Fruit fly (Drosophila melanogaster): Measurements from ENCODE around the gene GIIIspla2.

Gene GIIIspla2

DNA sequence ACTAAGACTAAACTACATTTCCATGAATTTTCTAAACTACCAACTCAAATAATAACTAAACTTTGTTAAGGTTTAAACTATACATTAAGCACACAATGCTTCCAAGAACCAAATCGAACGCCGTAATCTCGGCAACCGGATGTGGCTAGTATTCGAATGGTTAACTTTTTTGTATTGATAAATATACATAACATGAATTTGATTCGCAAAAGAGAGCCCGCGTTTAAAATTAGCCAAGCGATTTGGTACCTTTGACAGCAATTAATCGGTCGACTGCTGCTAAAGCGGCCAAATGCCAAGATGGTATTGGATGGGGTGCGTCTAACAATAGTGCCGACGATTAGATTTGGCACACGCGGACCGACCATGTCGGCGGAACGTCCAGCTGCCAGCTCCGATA lies 9.8 kb upstream of the GIIIspla2 start, which contains the start of gene CG15336:
CG15336 (plus strand) TSS at position 301 of the 400 bp plus-strand sequence.
- no peak for TF ChIP-seq CG15710 (tag; optimal IDR thresholded peaks at IDR 0.05)
- TF ChIP-seq CG8159 (tag; optimal IDR thresholded peaks at IDR 0.05), result no peak
- TF ChIP-seq Ets98B (GFP tag; IDR thresholded peaks at IDR 0.05), result no peak
- TF ChIP-seq EcR (GFP tag; optimal IDR thresholded peaks at IDR 0.05), result no peak
- TF ChIP-seq gl (tag; optimal IDR thresholded peaks at IDR 0.05), result no peak
- no peak for TF ChIP-seq CG13204 (GFP tag; optimal IDR thresholded peaks at IDR 0.05)
- no peak for TF ChIP-seq CG34367 (tag; optimal IDR thresholded peaks at IDR 0.05)
- TF ChIP-seq CG17806 (tag; optimal IDR thresholded peaks at IDR 0.05), result no peak
- TF ChIP-seq fd96Ca (GFP tag; IDR thresholded peaks at IDR 0.05), result no peak
- TF ChIP-seq CG9948 (tag; optimal IDR thresholded peaks at IDR 0.05), result no peak
- TF ChIP-seq Pif1A (GFP tag; optimal IDR thresholded peaks at IDR 0.05), result no peak
- TF ChIP-seq rn (GFP tag; IDR thresholded peaks at IDR 0.05), result no peak
- TF ChIP-seq Pif1B (GFP tag; optimal IDR thresholded peaks at IDR 0.05), result no peak

DNA sequence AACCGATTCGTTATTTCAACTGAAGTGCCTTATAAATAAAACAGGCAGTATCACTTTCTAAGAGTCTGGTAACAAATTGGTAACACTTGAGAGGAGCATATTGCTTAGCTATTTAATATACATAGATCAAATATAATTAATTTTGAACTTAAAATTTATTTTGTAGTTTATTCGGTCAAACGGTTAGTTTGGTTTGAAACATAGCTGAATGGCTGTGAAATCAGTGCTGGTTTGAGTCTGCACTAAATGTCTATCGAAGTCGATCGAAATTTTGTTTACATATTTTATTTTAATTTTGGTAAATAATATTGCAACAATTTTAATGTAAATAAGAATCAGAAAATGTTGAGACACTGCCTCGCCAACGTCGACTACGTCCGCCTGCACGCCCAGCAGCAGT lies 8.9 kb upstream of the GIIIspla2 start, which contains the start of gene CG10959:
CG10959 (plus strand) TSS at position 228 of the 400 bp plus-strand sequence.
- TF ChIP-seq CG4496 (GFP tag; IDR thresholded peaks at IDR 0.05), result no peak
- no peak for TF ChIP-seq CG10348 (GFP tag; IDR thresholded peaks at IDR 0.05)
- TF ChIP-seq Pif1B (GFP tag; optimal IDR thresholded peaks at IDR 0.05), result no peak
- no peak for TF ChIP-seq rn (GFP tag; IDR thresholded peaks at IDR 0.05)
- TF ChIP-seq CG32121 (GFP tag; IDR thresholded peaks at IDR 0.05), result no peak
- no peak for TF ChIP-seq CG8301 (tag; optimal IDR thresholded peaks at IDR 0.05)
- TF ChIP-seq D1 (tag; optimal IDR thresholded peaks at IDR 0.05), result no peak
- TF ChIP-seq CG15710 (tag; optimal IDR thresholded peaks at IDR 0.05), result no peak
- TF ChIP-seq CG17806 (tag; optimal IDR thresholded peaks at IDR 0.05), result no peak
- TF ChIP-seq CG8159 (tag; optimal IDR thresholded peaks at IDR 0.05), result no peak
- no peak for TF ChIP-seq CG34367 (tag; optimal IDR thresholded peaks at IDR 0.05)
- TF ChIP-seq Snoo (tag; optimal IDR thresholded peaks at IDR 0.05), result no peak
- TF ChIP-seq gl (tag; optimal IDR thresholded peaks at IDR 0.05), result no peak
- TF ChIP-seq CG9948 (tag; optimal IDR thresholded peaks at IDR 0.05), result no peak
- no peak for TF ChIP-seq CG13204 (GFP tag; optimal IDR thresholded peaks at IDR 0.05)

DNA sequence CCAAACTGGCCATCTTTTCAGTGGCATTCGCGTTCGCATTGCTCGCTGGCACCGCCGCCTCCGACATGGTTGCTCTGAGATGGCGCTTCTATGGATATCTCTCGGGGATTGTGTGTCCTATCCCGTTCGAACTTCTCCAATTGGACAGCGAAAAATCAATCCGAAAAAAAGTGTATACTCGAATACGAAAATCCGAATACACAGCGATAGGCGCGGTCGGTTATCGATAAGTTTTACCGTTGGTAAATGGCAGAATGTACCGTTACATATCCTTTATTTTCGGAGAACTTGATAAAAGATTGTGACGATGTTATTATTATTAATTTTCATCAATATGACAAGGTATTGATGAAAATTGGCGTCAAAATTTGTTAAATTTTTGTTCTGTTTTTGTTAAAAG lies 5.4 kb upstream of the GIIIspla2 start, which contains the start of gene Gbeta5:
Gbeta5 (minus strand) TSS at position 199 of the 400 bp plus-strand sequence.
- TF ChIP-seq CG12605 (GFP tag; IDR thresholded peaks at IDR 0.05) (no peak), CG34367 (tag; optimal IDR thresholded peaks at IDR 0.05) (no peak)

DNA sequence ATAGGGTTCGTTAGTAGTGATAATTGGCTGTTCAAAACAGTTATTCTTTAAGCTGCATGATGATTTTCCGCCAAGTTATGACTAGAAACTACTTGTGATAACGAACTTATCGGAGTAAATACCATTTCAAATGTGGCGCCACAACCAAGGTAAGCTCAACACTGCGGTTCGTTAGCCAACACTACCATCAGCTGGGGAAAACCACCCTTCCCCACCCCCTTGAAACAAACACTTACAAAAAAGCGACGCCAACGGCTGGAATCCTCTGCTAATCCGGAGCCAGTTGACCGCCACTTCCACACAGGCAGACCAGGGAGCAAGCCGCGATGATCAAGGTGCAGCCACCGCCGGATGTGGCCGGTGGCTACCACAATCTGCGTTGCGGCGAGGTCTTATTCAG lies 4.7 kb upstream of the GIIIspla2 start, which contains the start of gene CG18262:
CG18262 (plus strand) TSS at position 231 of the 400 bp plus-strand sequence.
- no peak for TF ChIP-seq CG17806 (tag; optimal IDR thresholded peaks at IDR 0.05)
- 0 out of 3 replicates have a peak, but pooled peaks have one; percentile 19 for TF ChIP-seq fd96Ca (GFP tag; IDR thresholded peaks at IDR 0.05)
- no peak for TF ChIP-seq EcR (GFP tag; optimal IDR thresholded peaks at IDR 0.05)

DNA sequence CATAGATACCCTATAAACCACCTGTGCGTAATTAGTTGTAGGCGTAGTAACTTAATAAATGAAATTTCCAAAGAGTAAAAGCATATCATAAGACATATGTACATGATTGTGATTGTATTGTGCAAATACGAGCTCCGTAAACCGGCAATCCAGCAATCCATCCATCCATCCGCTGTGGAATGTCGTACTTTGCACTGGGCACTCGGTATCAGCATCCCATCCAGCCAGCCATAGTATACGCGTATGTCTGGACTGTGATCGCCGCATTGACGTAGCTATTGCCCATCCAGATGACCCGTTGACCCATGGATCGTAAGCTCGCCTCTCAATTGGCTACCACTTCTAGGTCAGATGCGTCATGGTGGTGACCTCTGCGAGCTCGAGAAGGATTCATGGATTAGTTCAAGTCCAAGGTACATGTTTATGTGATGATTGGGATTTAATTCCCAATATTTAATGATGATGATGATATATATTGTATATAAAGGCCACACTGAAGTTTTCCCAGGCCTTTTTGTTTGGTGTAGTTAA lies 1.6 kb downstream of the GIIIspla2 start:
- TF ChIP-seq Pif1B (GFP tag; optimal IDR thresholded peaks at IDR 0.05), result no peak
- peak; percentile 28 for TF ChIP-seq CG8159 (tag; optimal IDR thresholded peaks at IDR 0.05)
- peak; percentile 88 for TF ChIP-seq gl (tag; optimal IDR thresholded peaks at IDR 0.05)
- peak; percentile 5 for TF ChIP-seq Snoo (tag; optimal IDR thresholded peaks at IDR 0.05)
- TF ChIP-seq CG17806 (tag; optimal IDR thresholded peaks at IDR 0.05), result no peak
- peak; percentile 25; the same call in 1 of the 2 replicates for TF ChIP-seq CG32121 (GFP tag; IDR thresholded peaks at IDR 0.05)
- TF ChIP-seq CG15710 (tag; optimal IDR thresholded peaks at IDR 0.05), result no peak
- peak; percentile 26 for TF ChIP-seq CG34367 (tag; optimal IDR thresholded peaks at IDR 0.05)
- TF ChIP-seq CG13204 (GFP tag; optimal IDR thresholded peaks at IDR 0.05), result peak; percentile 68
- TF ChIP-seq EcR (GFP tag; optimal IDR thresholded peaks at IDR 0.05), result no peak
- TF ChIP-seq CG8301 (tag; optimal IDR thresholded peaks at IDR 0.05), result peak; percentile 18
- 0 out of 3 replicates have a peak, but pooled peaks have one; percentile 19 for TF ChIP-seq fd96Ca (GFP tag; IDR thresholded peaks at IDR 0.05)
- TF ChIP-seq CG12605 (GFP tag; IDR thresholded peaks at IDR 0.05), result peak; percentile 72
- TF ChIP-seq CG10348 (GFP tag; IDR thresholded peaks at IDR 0.05), result no peak
- TF ChIP-seq CG14655 (GFP tag; optimal IDR thresholded peaks at IDR 0.05), result peak; percentile 50
- no peak for TF ChIP-seq rn (GFP tag; IDR thresholded peaks at IDR 0.05)
- TF ChIP-seq D1 (tag; optimal IDR thresholded peaks at IDR 0.05), result no peak
- no peak for TF ChIP-seq CG9948 (tag; optimal IDR thresholded peaks at IDR 0.05)
- TF ChIP-seq Pif1A (GFP tag; optimal IDR thresholded peaks at IDR 0.05), result no peak
- TF ChIP-seq Ets98B (GFP tag; IDR thresholded peaks at IDR 0.05), result peak; percentile 29; the same call in 1 of the 2 replicates
- TF ChIP-seq CG4496 (GFP tag; IDR thresholded peaks at IDR 0.05), result peak; percentile 43; the same call in 1 of the 3 replicates

DNA sequence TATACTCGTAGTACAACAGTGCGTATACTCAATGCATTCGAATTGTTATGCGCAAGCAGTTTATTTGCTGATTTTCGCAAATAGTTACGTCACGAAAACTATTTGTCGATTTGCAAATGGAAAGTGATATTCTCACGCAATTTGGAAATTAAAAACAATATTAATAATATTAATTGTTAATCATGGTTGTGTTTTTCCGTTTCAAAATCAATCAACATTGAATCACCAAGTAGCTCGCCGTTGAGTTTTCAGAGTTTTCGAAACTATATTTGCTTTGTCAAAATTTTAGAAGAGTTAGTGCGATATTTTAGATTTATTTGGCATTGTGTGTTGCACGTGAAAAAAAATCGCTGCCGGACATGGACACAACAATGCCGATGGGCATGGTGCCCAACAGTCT lies 2.3 kb downstream of the GIIIspla2 start, which contains the start of gene CG15337:
CG15337 (plus strand) TSS at position 301 of the 400 bp plus-strand sequence.
- TF ChIP-seq CG10348 (GFP tag; IDR thresholded peaks at IDR 0.05), result no peak
- TF ChIP-seq Snoo (tag; optimal IDR thresholded peaks at IDR 0.05), result no peak
- TF ChIP-seq CG17806 (tag; optimal IDR thresholded peaks at IDR 0.05), result no peak
- no peak for TF ChIP-seq Pif1A (GFP tag; optimal IDR thresholded peaks at IDR 0.05)
- TF ChIP-seq EcR (GFP tag; optimal IDR thresholded peaks at IDR 0.05), result no peak
- TF ChIP-seq CG9948 (tag; optimal IDR thresholded peaks at IDR 0.05), result no peak
- TF ChIP-seq CG32121 (GFP tag; IDR thresholded peaks at IDR 0.05), result no peak
- TF ChIP-seq CG4496 (GFP tag; IDR thresholded peaks at IDR 0.05), result no peak
- no peak for TF ChIP-seq CG15710 (tag; optimal IDR thresholded peaks at IDR 0.05)
- TF ChIP-seq CG12605 (GFP tag; IDR thresholded peaks at IDR 0.05), result no peak
- no peak for TF ChIP-seq Pif1B (GFP tag; optimal IDR thresholded peaks at IDR 0.05)
- no peak for TF ChIP-seq D1 (tag; optimal IDR thresholded peaks at IDR 0.05)
